Fruit fly (Drosophila melanogaster) whole organism, embryonic: ENCODE measurements around the gene bib.
A peak's percentile ranks its signal among the peaks of the same experiment; 100 is the strongest.

Experiments
- Adf1 ChIP-seq: fragments of 200-800 bp; sonication (Bioruptor generic); IDR thresholded peaks from 2 replicates; pipeline ENCODE4 v1.3.6; 2022; ENCODE audit warnings: missing biosample characterization, missing genetic modification characterization
- B-H1 ChIP-seq: fragments of 200-800 bp; sonication (Bioruptor generic); IDR thresholded peaks from 3 replicates; pipeline ENCODE4 v1.3.6; 2022; ENCODE audit warnings: missing biosample characterization, missing genetic modification characterization
- BtbVII ChIP-seq: fragments of 200-800 bp; sonication (Bioruptor generic); optimal IDR thresholded peaks from 3 replicates; lab custom pipeline; 2017; ENCODE audit warnings: missing biosample characterization, mild to moderate bottlenecking, missing genetic modification characterization
- CG1233 ChIP-seq: fragments of 200-800 bp; sonication (Bioruptor generic); optimal IDR thresholded peaks from 4 replicates; lab custom pipeline; 2018; ENCODE audit warnings: missing biosample characterization, mild to moderate bottlenecking, missing genetic modification characterization
- CG13296 ChIP-seq: fragments of 200-800 bp; sonication (Bioruptor generic); optimal IDR thresholded peaks from 3 replicates; lab custom pipeline; 2018; ENCODE audit warnings: missing biosample characterization, mild to moderate bottlenecking, missing genetic modification characterization
- CG13424 ChIP-seq: fragments of 200-800 bp; sonication (Bioruptor generic); optimal IDR thresholded peaks from 2 replicates; lab custom pipeline; 2019; ENCODE audit warnings: missing biosample characterization, mild to moderate bottlenecking, missing genetic modification characterization, moderate library complexity
- CG15696 ChIP-seq: fragments of 200-800 bp; sonication (Bioruptor generic); optimal IDR thresholded peaks from 2 replicates; lab custom pipeline; 2019; ENCODE audit warnings: missing biosample characterization, mild to moderate bottlenecking, missing genetic modification characterization, moderate library complexity
- CG17361 ChIP-seq: fragments of 200-800 bp; sonication (Bioruptor generic); IDR thresholded peaks from 3 replicates; pipeline ENCODE4 v1.3.6; 2022; ENCODE audit warnings: missing biosample characterization, missing genetic modification characterization
- CG17568 ChIP-seq: fragments of 200-800 bp; sonication (Bioruptor generic); optimal IDR thresholded peaks from 2 replicates; lab custom pipeline; 2018; ENCODE audit warnings: missing biosample characterization, mild to moderate bottlenecking, missing genetic modification characterization, moderate library complexity
- CG2202 ChIP-seq: fragments of 200-800 bp; sonication (Bioruptor generic); optimal IDR thresholded peaks from 2 replicates; lab custom pipeline; 2018; ENCODE audit warnings: missing biosample characterization, mild to moderate bottlenecking, missing genetic modification characterization
- CG31441 ChIP-seq: fragments of 200-800 bp; sonication (Bioruptor generic); IDR thresholded peaks from 2 replicates; pipeline ENCODE4 v1.3.6; 2022; ENCODE audit warnings: missing biosample characterization, missing genetic modification characterization
- CG8290 ChIP-seq, 3 experiments: fragments of 200-800 bp; sonication (Bioruptor generic); optimal IDR thresholded peaks; 2 replicates each; lab custom pipeline; 2016 to 2019; ENCODE audit warnings: missing biosample characterization in 3 of 3, missing genetic modification characterization in 3 of 3, mild to moderate bottlenecking in 2 of 3, moderate library complexity in 1 of 3
- CG9797 ChIP-seq: fragments of 200-800 bp; sonication (Bioruptor generic); optimal IDR thresholded peaks from 3 replicates; lab custom pipeline; 2018; ENCODE audit warnings: missing biosample characterization, mild to moderate bottlenecking, missing genetic modification characterization
- CG9932 ChIP-seq: fragments of 200-800 bp; sonication (Bioruptor generic); IDR thresholded peaks from 2 replicates; pipeline ENCODE4 v1.3.6; 2022; ENCODE audit warnings: missing biosample characterization, missing genetic modification characterization
- Dfd ChIP-seq, 2 experiments: fragments of >200 bp; optimal IDR thresholded peaks; 2 replicates each; lab custom pipeline; 2017; ENCODE audit warnings: missing biosample characterization in 2 of 2, missing genetic modification characterization in 2 of 2
- Dip3 ChIP-seq: fragments of 200-800 bp; sonication (Bioruptor generic); optimal IDR thresholded peaks from 3 replicates; lab custom pipeline; 2016; ENCODE audit warnings: missing biosample characterization, missing genetic modification characterization
- Drgx ChIP-seq: fragments of 200-800 bp; sonication (Bioruptor generic); IDR thresholded peaks from 2 replicates; pipeline ENCODE4 v1.3.6; 2022; ENCODE audit warnings: missing biosample characterization, missing genetic modification characterization
- Fer3 ChIP-seq: fragments of 200-800 bp; sonication (Bioruptor generic); optimal IDR thresholded peaks from 2 replicates; lab custom pipeline; 2018; ENCODE audit warnings: missing biosample characterization, mild to moderate bottlenecking, missing genetic modification characterization, moderate library complexity
- HLH4C ChIP-seq: fragments of 200-800 bp; sonication (Bioruptor generic); IDR thresholded peaks from 3 replicates; pipeline ENCODE4 v1.3.6; 2022; ENCODE audit warnings: missing biosample characterization, missing genetic modification characterization; ENCODE audit not compliant: partially characterized antibody
- HLHmδ ChIP-seq: fragments of 200-800 bp; sonication (Bioruptor generic); optimal IDR thresholded peaks from 2 replicates; lab custom pipeline; 2018; ENCODE audit warnings: missing biosample characterization, mild to moderate bottlenecking, missing genetic modification characterization, moderate library complexity
- Hmx ChIP-seq: fragments of 200-800 bp; sonication (Bioruptor generic); optimal IDR thresholded peaks from 2 replicates; lab custom pipeline; 2016; ENCODE audit warnings: missing biosample characterization, missing genetic modification characterization
- Hr3 ChIP-seq: fragments of 200-800 bp; sonication (Bioruptor generic); optimal IDR thresholded peaks from 3 replicates; lab custom pipeline; 2016; ENCODE audit warnings: missing biosample characterization, missing genetic modification characterization
- Hr39 ChIP-seq: fragments of >200 bp; optimal IDR thresholded peaks from 2 replicates; lab custom pipeline; 2017
- Mad ChIP-seq: fragments of 200-800 bp; sonication (Bioruptor generic); optimal IDR thresholded peaks from 2 replicates; lab custom pipeline; 2016; ENCODE audit warnings: missing biosample characterization, missing genetic modification characterization
- NK7.1 ChIP-seq: fragments of 200-800 bp; sonication (Bioruptor generic); optimal IDR thresholded peaks from 3 replicates; lab custom pipeline; 2016; ENCODE audit warnings: missing biosample characterization, missing genetic modification characterization
- NfI ChIP-seq: fragments of 200-800 bp; sonication (Bioruptor generic); optimal IDR thresholded peaks from 3 replicates; lab custom pipeline; 2018; ENCODE audit warnings: missing biosample characterization, mild to moderate bottlenecking, missing genetic modification characterization, moderate library complexity
- Side ChIP-seq: fragments of 200-800 bp; sonication (Bioruptor generic); optimal IDR thresholded peaks from 2 replicates; lab custom pipeline; 2016; ENCODE audit warnings: missing biosample characterization, missing genetic modification characterization
- Stat92E ChIP-seq, 3 experiments: fragments of >200 bp in 2 of 3; fragments of 200-800 bp in 1 of 3; sonication (Bioruptor generic) in 1 of 3; optimal IDR thresholded peaks; 2 replicates each; lab custom pipeline; 2017 to 2019; ENCODE audit warnings: missing biosample characterization in 3 of 3, missing genetic modification characterization in 3 of 3, mild to moderate bottlenecking in 1 of 3, moderate library complexity in 1 of 3
- Xrp1 ChIP-seq: fragments of 200-800 bp; sonication (Bioruptor generic); IDR thresholded peaks from 2 replicates; pipeline ENCODE4 v1.3.6; 2022; ENCODE audit warnings: missing biosample characterization, missing genetic modification characterization
- ab ChIP-seq: fragments of 200-800 bp; sonication (Bioruptor generic); optimal IDR thresholded peaks from 2 replicates; lab custom pipeline; 2016; ENCODE audit warnings: missing biosample characterization, missing genetic modification characterization
- al ChIP-seq: fragments of 200-800 bp; sonication (Bioruptor generic); IDR thresholded peaks from 2 replicates; pipeline ENCODE4 v1.3.6; 2022; ENCODE audit warnings: missing biosample characterization, missing genetic modification characterization
- chif ChIP-seq, 2 experiments: fragments of 200-800 bp; sonication (Bioruptor generic); optimal IDR thresholded peaks; 3 replicates each; lab custom pipeline; 2016; ENCODE audit warnings: missing biosample characterization in 2 of 2, missing genetic modification characterization in 2 of 2
- fd3F ChIP-seq: fragments of 200-800 bp; sonication (Bioruptor generic); optimal IDR thresholded peaks from 2 replicates; lab custom pipeline; 2018; ENCODE audit warnings: missing biosample characterization, mild to moderate bottlenecking, missing genetic modification characterization, moderate library complexity
- ftz-f1 ChIP-seq: fragments of 200-800 bp; sonication (Bioruptor generic); optimal IDR thresholded peaks from 2 replicates; lab custom pipeline; 2016; ENCODE audit warnings: missing biosample characterization, missing genetic modification characterization
- gem ChIP-seq: fragments of 200-800 bp; sonication (Bioruptor generic); optimal IDR thresholded peaks from 2 replicates; lab custom pipeline; 2019; ENCODE audit warnings: missing biosample characterization, mild to moderate bottlenecking, missing genetic modification characterization, moderate library complexity
- gro ChIP-seq: fragments of 200-800 bp; sonication (Bioruptor generic); optimal IDR thresholded peaks from 2 replicates; lab custom pipeline; 2016; ENCODE audit warnings: missing biosample characterization, missing genetic modification characterization
- kni ChIP-seq: fragments of 200-800 bp; sonication (Bioruptor generic); optimal IDR thresholded peaks from 3 replicates; lab custom pipeline; 2017; ENCODE audit warnings: mild to moderate bottlenecking, missing biosample characterization, missing genetic modification reagents, missing genetic modification characterization
- knrl ChIP-seq: fragments of 200-800 bp; sonication (Bioruptor generic); IDR thresholded peaks from 3 replicates; pipeline ENCODE4 v1.3.6; 2022; ENCODE audit warnings: missing biosample characterization, missing genetic modification characterization; ENCODE audit not compliant: partially characterized antibody
- mld ChIP-seq: fragments of 200-800 bp; sonication (Bioruptor generic); IDR thresholded peaks from 3 replicates; pipeline ENCODE4 v1.3.6; 2022; ENCODE audit warnings: missing biosample characterization, missing genetic modification characterization; ENCODE audit not compliant: partially characterized antibody
- sd ChIP-seq: fragments of 200-800 bp; sonication (Bioruptor generic); optimal IDR thresholded peaks from 3 replicates; lab custom pipeline; 2018; ENCODE audit warnings: missing biosample characterization, mild to moderate bottlenecking, missing genetic modification characterization, moderate library complexity
- seq ChIP-seq: fragments of 200-800 bp; sonication (Bioruptor generic); IDR thresholded peaks from 2 replicates; pipeline ENCODE4 v1.3.6; 2022; ENCODE audit warnings: missing biosample characterization, missing genetic modification characterization
- sim ChIP-seq: fragments of 200-800 bp; sonication (Bioruptor generic); IDR thresholded peaks from 2 replicates; pipeline ENCODE4 v1.3.6; 2022; ENCODE audit warnings: missing biosample characterization, missing genetic modification characterization
- tin ChIP-seq: fragments of 200-800 bp; sonication (Bioruptor generic); optimal IDR thresholded peaks from 3 replicates; lab custom pipeline; 2016; ENCODE audit warnings: missing biosample characterization, missing genetic modification characterization
- vnd ChIP-seq: fragments of 200-800 bp; sonication (Bioruptor generic); IDR thresholded peaks from 3 replicates; pipeline ENCODE4 v1.3.6; 2022; ENCODE audit warnings: missing biosample characterization, missing genetic modification characterization; ENCODE audit not compliant: partially characterized antibody
- wek ChIP-seq: fragments of 200-800 bp; sonication (Bioruptor generic); optimal IDR thresholded peaks from 3 replicates; lab custom pipeline; 2018; ENCODE audit warnings: missing biosample characterization, mild to moderate bottlenecking, missing genetic modification characterization, moderate library complexity
- yki ChIP-seq: fragments of >200 bp; optimal IDR thresholded peaks from 3 replicates; lab custom pipeline; 2018
- z ChIP-seq: fragments of 200-800 bp; sonication (Bioruptor generic); IDR thresholded peaks from 3 replicates; pipeline ENCODE4 v1.3.6; 2022; ENCODE audit warnings: missing biosample characterization, missing genetic modification characterization
- zen2 ChIP-seq: fragments of 200-800 bp; sonication (Bioruptor generic); IDR thresholded peaks from 3 replicates; pipeline ENCODE4 v1.3.6; 2022; ENCODE audit warnings: missing biosample characterization, missing genetic modification characterization; ENCODE audit not compliant: partially characterized antibody
- zf30C ChIP-seq: fragments of 200-800 bp; sonication (Bioruptor generic); optimal IDR thresholded peaks from 3 replicates; lab custom pipeline; 2018; ENCODE audit warnings: missing biosample characterization, mild to moderate bottlenecking, missing genetic modification characterization

bib gene

dm6 chr2L:9984078-9984772 lies at the start of gene bib (continued):
- peak; percentile 95 for TF ChIP-seq CG15696 (tag; lab: Kevin White, UChicago)
- TF ChIP-seq zf30C (GFP tag; lab: Kevin White, UChicago) = peak; percentile 99
- no peak for TF ChIP-seq mld (GFP tag; lab: Robert Waterston, UW)
- TF ChIP-seq NfI (GFP tag; lab: Kevin White, UChicago) = peak; percentile 76
- peak; percentile 82 for TF ChIP-seq CG8290 (GFP tag; optimal IDR thresholded peaks at IDR 0.05; lab: Kevin White, UChicago)
- peak; percentile 22 to 89 for TF ChIP-seq CG8290 (tag; optimal IDR thresholded peaks at IDR 0.05; lab: Kevin White, UChicago)
- TF ChIP-seq NK7.1 (GFP tag; lab: Kevin White, UChicago) = no peak
- peak; percentile 49; the same call in 1 of the 2 replicates for TF ChIP-seq seq (GFP tag; lab: Robert Waterston, UW)
- TF ChIP-seq CG17568 (GFP tag; lab: Kevin White, UChicago) = peak; percentile 66
- TF ChIP-seq gro (GFP tag; lab: Kevin White, UChicago) = no peak
- TF ChIP-seq CG1233 (GFP tag; lab: Kevin White, UChicago) = peak; percentile 80
- peak; percentile 83 for TF ChIP-seq Hr3
- TF ChIP-seq ftz-f1 (GFP tag; lab: Kevin White, UChicago) = no peak
- TF ChIP-seq Xrp1 (GFP tag; lab: Robert Waterston, UW) = peak; percentile 89
- peak; percentile 32 for TF ChIP-seq CG9797 (GFP tag; lab: Kevin White, UChicago)
- peak in 1 of 3 experiments; percentile 80 for TF ChIP-seq Stat92E (GFP tag; optimal IDR thresholded peaks at IDR 0.05; lab: Kevin White, UChicago)
- TF ChIP-seq z (GFP tag; lab: Robert Waterston, UW) = peak; percentile 36; the same call in 1 of the 3 replicates
- peak; percentile 85 for TF ChIP-seq tin
- TF ChIP-seq knrl (GFP tag; lab: Robert Waterston, UW) = no peak
- TF ChIP-seq Dfd (GFP tag; optimal IDR thresholded peaks at IDR 0.05; lab: Kevin White, UChicago) = peak in 1 of 2 experiments; percentile 2
- TF ChIP-seq Hmx (GFP tag; lab: Kevin White, UChicago) = no peak
- peak; percentile 95 for TF ChIP-seq CG17361 (GFP tag; lab: Robert Waterston, UW)
- peak in 1 of 2 experiments; percentile 64 for TF ChIP-seq chif (GFP tag; optimal IDR thresholded peaks at IDR 0.05; lab: Kevin White, UChicago)
- peak; percentile 8 for TF ChIP-seq Mad (GFP tag; lab: Kevin White, UChicago)
- TF ChIP-seq CG2202 = peak; percentile 86
- TF ChIP-seq Dip3 = no peak
- peak; percentile 41 for TF ChIP-seq Side (GFP tag; lab: Kevin White, UChicago)
- TF ChIP-seq Fer3 (tag; lab: Kevin White, UChicago) = peak; percentile 54
- peak; percentile 37; the same call in 1 of the 2 replicates for TF ChIP-seq Adf1 (GFP tag; lab: Robert Waterston, UW)
- no peak for TF ChIP-seq Hr39
- no peak for TF ChIP-seq HLH4C (GFP tag; lab: Robert Waterston, UW)
- no peak for TF ChIP-seq yki (lab: Kevin White, UChicago)
- peak; percentile 73 for TF ChIP-seq CG13296 (GFP tag; lab: Kevin White, UChicago)
- TF ChIP-seq ab (GFP tag; lab: Kevin White, UChicago) = no peak
- peak; percentile 96 for TF ChIP-seq HLHmδ (GFP tag; lab: Kevin White, UChicago)
- TF ChIP-seq zen2 (GFP tag; lab: Robert Waterston, UW) = peak; percentile 30; the same call in 1 of the 3 replicates
- TF ChIP-seq vnd (GFP tag; lab: Robert Waterston, UW) = no peak
- peak; percentile 94 for TF ChIP-seq gem (tag; lab: Kevin White, UChicago)
- TF ChIP-seq kni (GFP tag; lab: Kevin White, UChicago) = peak; percentile 68
- peak; percentile 33 for TF ChIP-seq sd (tag; lab: Kevin White, UChicago)
- peak; percentile 35; the same call in 2 of the 3 replicates for TF ChIP-seq B-H1 (GFP tag; lab: Robert Waterston, UW)
- TF ChIP-seq CG31441 (GFP tag; lab: Robert Waterston, UW) = peak; percentile 96
- TF ChIP-seq CG13424 (tag; lab: Kevin White, UChicago) = peak; percentile 86
- peak; percentile 72 for TF ChIP-seq Drgx (GFP tag; lab: Robert Waterston, UW)
- peak; percentile 52 for TF ChIP-seq fd3F (GFP tag; lab: Kevin White, UChicago)
- TF ChIP-seq sim (GFP tag; lab: Robert Waterston, UW) = no peak
- TF ChIP-seq BtbVII = peak; percentile 74
- no peak for TF ChIP-seq wek (GFP tag; lab: Kevin White, UChicago)
- TF ChIP-seq al (GFP tag; lab: Robert Waterston, UW) = no peak
- no peak for TF ChIP-seq CG9932
